Worm (Caenorhabditis elegans): ENCODE measurements around the gene xbp-1.
A peak's percentile ranks its signal among the peaks of the same experiment; 100 is the strongest.

The xbp-1 gene

ce11 chrIII:4232811-4233269 lies 39.2 kb downstream of the xbp-1 start, which contains the start of gene nhr-20:
Gene nhr-20 (minus strand): TSS chrIII:4233219.
- TF ChIP-seq ceh-43 (GFP tag; optimal IDR thresholded peaks at IDR 0.05) (no peak), nhr-2 (tag; optimal IDR thresholded peaks at IDR 0.05) (no peak), unc-120 (tag; optimal IDR thresholded peaks at IDR 0.05; ENCODE audit: poor library complexity, severe bottlenecking) (no peak), mab-5 (tag; optimal IDR thresholded peaks at IDR 0.05) (no peak), snpc-4 (tag; optimal IDR thresholded peaks at IDR 0.05) (no peak), elt-1 (tag; optimal IDR thresholded peaks at IDR 0.05; ENCODE audit: borderline replicate concordance, insufficient read depth) (no peak), ces-1 (GFP tag; optimal IDR thresholded peaks at IDR 0.05) (no peak), unc-39 (tag; optimal IDR thresholded peaks at IDR 0.05) (no peak), unc-62 (GFP tag; optimal IDR thresholded peaks at IDR 0.05) (no peak), ceh-83 (GFP tag; optimal IDR thresholded peaks at IDR 0.05) (no peak), nhr-12 (tag; optimal IDR thresholded peaks at IDR 0.05) (no peak), ham-2 (GFP tag; optimal IDR thresholded peaks at IDR 0.05) (no peak), lin-32 (GFP tag; optimal IDR thresholded peaks at IDR 0.05) (no peak), cnd-1 (tag; optimal IDR thresholded peaks at IDR 0.05) (no peak), ceh-39 (tag; optimal IDR thresholded peaks at IDR 0.05) (no peak), sptf-1 (tag; optimal IDR thresholded peaks at IDR 0.05) (no peak), elt-3 (tag; optimal IDR thresholded peaks at IDR 0.05) (no peak), nhr-28 (tag; optimal IDR thresholded peaks at IDR 0.05) (no peak)

ce11 chrIII:4234642-4235295 lies 41.2 kb downstream of the xbp-1 start:
- TF ChIP-seq zip-8 (tag; optimal IDR thresholded peaks at IDR 0.05) (no peak), ces-1 (GFP tag; optimal IDR thresholded peaks at IDR 0.05) (no peak), mep-1 (tag; optimal IDR thresholded peaks at IDR 0.05) (no peak)

ce11 chrIII:4236178-4236577 lies 42.6 kb downstream of the xbp-1 start:
- TF ChIP-seq pha-4 (tag; optimal IDR thresholded peaks at IDR 0.05): no peak
- TF ChIP-seq blmp-1 (tag; optimal IDR thresholded peaks at IDR 0.05): no peak
- TF ChIP-seq sptf-1 (tag; optimal IDR thresholded peaks at IDR 0.05): no peak
- peak; percentile 22 for TF ChIP-seq mep-1 (tag; optimal IDR thresholded peaks at IDR 0.05)
- peak; percentile 38 for TF ChIP-seq elt-1 (tag; optimal IDR thresholded peaks at IDR 0.05; ENCODE audit: borderline replicate concordance, insufficient read depth)
- peak; percentile 2 for TF ChIP-seq unc-62 (GFP tag; optimal IDR thresholded peaks at IDR 0.05)
- TF ChIP-seq lin-13 (tag; optimal IDR thresholded peaks at IDR 0.05): peak; percentile 32

- TF ChIP-seq mep-1 (tag; optimal IDR thresholded peaks at IDR 0.05) (peak; percentile 57), snpc-4 (tag; optimal IDR thresholded peaks at IDR 0.05) (no peak), zip-8 (tag; optimal IDR thresholded peaks at IDR 0.05) (peak; percentile 59), unc-62 (GFP tag; optimal IDR thresholded peaks at IDR 0.05) (peak; percentile 84), mls-2 (tag; optimal IDR thresholded peaks at IDR 0.05) (peak; percentile 30), sem-2 (GFP tag; optimal IDR thresholded peaks at IDR 0.05) (no peak), lin-32 (GFP tag; optimal IDR thresholded peaks at IDR 0.05) (no peak), lin-13 (tag; optimal IDR thresholded peaks at IDR 0.05) (peak; percentile 35), ham-2 (GFP tag; optimal IDR thresholded peaks at IDR 0.05) (peak; percentile 77), nhr-12 (tag; optimal IDR thresholded peaks at IDR 0.05) (peak; percentile 94), cnd-1 (tag; optimal IDR thresholded peaks at IDR 0.05) (no peak), ceh-39 (tag; optimal IDR thresholded peaks at IDR 0.05) (no peak), sptf-1 (tag; optimal IDR thresholded peaks at IDR 0.05) (peak; percentile 37), mab-5 (tag; optimal IDR thresholded peaks at IDR 0.05) (no peak), pha-4 (tag; optimal IDR thresholded peaks at IDR 0.05) (peak; percentile 92), nhr-237 (tag; optimal IDR thresholded peaks at IDR 0.05) (peak; percentile 85), unc-39 (tag; optimal IDR thresholded peaks at IDR 0.05) (no peak), blmp-1 (tag; optimal IDR thresholded peaks at IDR 0.05) (no peak), elt-1 (tag; optimal IDR thresholded peaks at IDR 0.05; ENCODE audit: borderline replicate concordance, insufficient read depth) (peak; percentile 57), ztf-11 (tag; optimal IDR thresholded peaks at IDR 0.05) (peak; percentile 27), ceh-83 (GFP tag; optimal IDR thresholded peaks at IDR 0.05) (no peak), ces-1 (GFP tag; optimal IDR thresholded peaks at IDR 0.05) (peak; percentile 59), lsy-2 (tag; optimal IDR thresholded peaks at IDR 0.05) (peak; percentile 25), hlh-1 (tag; optimal IDR thresholded peaks at IDR 0.05) (peak; percentile 40), M03D4.4 (tag; optimal IDR thresholded peaks at IDR 0.05) (no peak), drap-1 (GFP tag; optimal IDR thresholded peaks at IDR 0.05) (peak; percentile 25), unc-120 (tag; optimal IDR thresholded peaks at IDR 0.05; ENCODE audit: poor library complexity, severe bottlenecking) (peak; percentile 96), bed-3 (GFP tag; optimal IDR thresholded peaks at IDR 0.05) (no peak), elt-3 (tag; optimal IDR thresholded peaks at IDR 0.05) (no peak), tbx-8 (GFP tag; optimal IDR thresholded peaks at IDR 0.05) (no peak), nhr-28 (tag; optimal IDR thresholded peaks at IDR 0.05) (peak; percentile 76), flh-1 (GFP tag; optimal IDR thresholded peaks at IDR 0.05) (no peak)
Measured at ce11 chrIII:4237660-4238059, 44.1 kb downstream of the xbp-1 start.

All from whole organism, mixed stage, embryonic.